Fruit fly (Drosophila melanogaster) whole organism, wandering third instar larva: ENCODE data around the gene Pde6.

Experiments used
- jim ChIP-seq: fragments of 175-275, 200-325 bp; sonication (Bioruptor generic); optimal IDR thresholded peaks from 2 replicates; lab custom pipeline; 2016; ENCODE audit warnings: missing biosample characterization, mild to moderate bottlenecking, missing genetic modification characterization
- usp ChIP-seq: fragments of >200 bp; optimal IDR thresholded peaks from 2 replicates; lab custom pipeline; 2017; ENCODE audit warnings: missing biosample characterization, missing genetic modification characterization

DNA sequence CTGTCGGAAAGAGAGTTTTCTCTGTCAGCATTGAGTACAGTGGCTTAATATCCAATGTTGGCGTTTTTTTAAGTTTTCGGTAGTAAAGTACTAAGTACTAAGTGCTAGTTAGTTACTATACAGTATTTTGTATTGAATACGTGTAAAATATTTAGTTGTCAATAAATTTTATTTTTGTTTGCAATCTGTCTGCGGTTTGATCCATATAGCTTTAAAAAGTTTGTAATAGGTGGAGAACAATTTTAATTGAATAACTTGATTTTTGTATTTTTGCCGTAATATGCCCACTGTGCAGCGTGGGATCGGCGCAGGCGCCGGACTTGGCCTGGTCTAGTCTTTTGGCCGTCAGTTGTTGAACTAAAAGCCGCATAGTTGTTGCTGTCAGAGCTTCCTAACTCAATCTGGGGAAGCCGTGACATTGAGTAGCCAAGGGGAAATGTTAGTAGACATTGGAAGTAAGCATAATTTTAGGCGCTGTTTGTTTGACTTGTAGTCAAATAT lies 329 bp upstream of the Pde6 start:
- TF ChIP-seq usp (no peak), jim (GFP tag; lab: Kevin White, UChicago) (no peak)
